Worm (Caenorhabditis elegans) whole organism, early embryonic: ENCODE measurements around the gene rnp-1.

ENCODE experiments used
- B0310.2 ChIP-seq: sonication (generic microtip); optimal IDR thresholded peaks from 2 replicates; lab custom pipeline; 2016; ENCODE audit warnings: mild to moderate bottlenecking, missing genetic modification characterization, missing compliant biosample characterization
- F13C5.2 ChIP-seq: sonication (generic microtip); optimal IDR thresholded peaks from 2 replicates; lab custom pipeline; 2017; ENCODE audit warnings: mild to moderate bottlenecking, missing genetic modification characterization, inconsistent platforms, missing compliant biosample characterization
- ama-1 ChIP-seq: fragments of 150-350 bp; optimal IDR thresholded peaks from 2 replicates; lab custom pipeline; 2014
- ets-7 ChIP-seq: sonication (generic microtip); optimal IDR thresholded peaks from 2 replicates; lab custom pipeline; 2016; ENCODE audit warnings: missing genotype, missing genetic modification characterization, missing compliant biosample characterization
- flt-1 ChIP-seq: fragments of 200-800 bp; sonication (Bioruptor generic); IDR thresholded peaks from 2 replicates; pipeline ENCODE4 v1.3.6; 2022; ENCODE audit warnings: missing genetic modification characterization, missing compliant biosample characterization
- hmbx-1 ChIP-seq: sonication (generic microtip); optimal IDR thresholded peaks from 2 replicates; lab custom pipeline; 2016; ENCODE audit warnings: mild to moderate bottlenecking, missing genetic modification characterization, missing compliant biosample characterization
- hmg-4 ChIP-seq: fragments of 200-800 bp; sonication (Bioruptor generic); optimal IDR thresholded peaks from 2 replicates; lab custom pipeline; 2018; ENCODE audit warnings: mild to moderate bottlenecking, missing genetic modification characterization, missing compliant biosample characterization
- hnd-1 ChIP-seq: sonication (generic microtip); optimal IDR thresholded peaks from 2 replicates; lab custom pipeline; 2016; ENCODE audit warnings: missing genetic modification characterization, missing compliant biosample characterization
- pes-1 ChIP-seq: fragments of 200-800 bp; sonication (Bioruptor generic); IDR thresholded peaks from 2 replicates; pipeline ENCODE4 v1.3.6; 2022; ENCODE audit warnings: missing genetic modification reagents, missing genetic modification characterization, missing compliant biosample characterization
- scrt-1 ChIP-seq: fragments of 200-800 bp; sonication (Bioruptor generic); IDR thresholded peaks from 2 replicates; pipeline ENCODE4 v1.3.6; 2022; ENCODE audit warnings: missing genetic modification characterization, missing compliant biosample characterization
- sea-1 ChIP-seq: fragments of 200-800 bp; sonication (Bioruptor generic); conservative IDR thresholded peaks from 2 replicates; pipeline ENCODE4 v1.3.6; 2022; ENCODE audit warnings: missing genetic modification characterization, missing compliant biosample characterization
- tbx-11 ChIP-seq: fragments of 200-800 bp; sonication (Bioruptor generic); IDR thresholded peaks from 2 replicates; pipeline ENCODE4 v1.3.6; 2022; ENCODE audit warnings: missing genetic modification characterization, missing compliant biosample characterization
- tbx-37 ChIP-seq: fragments of 200-800 bp; sonication (Bioruptor generic); conservative IDR thresholded peaks from 2 replicates; pipeline ENCODE4 v1.3.6; 2022; ENCODE audit warnings: missing genetic modification reagents, missing genetic modification characterization, missing compliant biosample characterization

DNA sequence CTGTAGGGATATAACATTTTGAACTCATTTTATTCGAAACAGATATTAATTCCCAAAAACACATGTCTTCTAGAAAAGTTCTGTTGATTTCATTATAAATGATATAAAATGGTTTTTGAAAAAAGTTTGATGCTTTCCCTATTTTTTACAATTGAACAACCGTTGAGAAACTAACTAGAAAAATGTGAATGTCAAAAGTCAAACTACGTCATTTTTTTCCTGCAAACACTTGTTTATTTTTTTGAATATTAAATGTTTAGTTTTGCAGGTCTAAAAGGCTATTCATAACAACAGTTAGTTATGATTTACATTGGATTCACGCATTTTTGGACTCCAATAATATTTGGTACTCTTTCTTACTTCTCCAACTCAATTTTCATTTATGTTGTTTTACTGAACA lies 29.2 kb upstream of the rnp-1 start, which contains the start of gene srj-4:
- no peak for TF ChIP-seq B0310.2 (tag; lab: Kevin White, UChicago)
- TF ChIP-seq ama-1 (lab: Kevin White, UChicago): no peak
- no peak for TF ChIP-seq F13C5.2 (tag; lab: Kevin White, UChicago)
- TF ChIP-seq hmbx-1 (tag; lab: Kevin White, UChicago): no peak
- TF ChIP-seq ets-7 (tag; lab: Kevin White, UChicago): no peak
- TF ChIP-seq scrt-1 (GFP tag; lab: Robert Waterston, UW): no peak
- TF ChIP-seq hnd-1 (tag; lab: Kevin White, UChicago): no peak
- TF ChIP-seq hmg-4 (GFP tag; lab: Kevin White, UChicago): no peak
- no peak for TF ChIP-seq pes-1 (GFP tag; lab: Robert Waterston, UW)
- TF ChIP-seq flt-1: no peak
- TF ChIP-seq tbx-37 (GFP tag; lab: Robert Waterston, UW): no peak
- TF ChIP-seq sea-1 (GFP tag; lab: Robert Waterston, UW): no peak
- TF ChIP-seq tbx-11 (GFP tag; lab: Robert Waterston, UW): no peak
